Fruit fly (Drosophila melanogaster): Measurements from ENCODE around the gene CG9330.
A peak's percentile ranks its signal among the peaks of the same experiment; 100 is the strongest.

The CG9330 gene

dm6 chr3L:19634788-19635448, 48.9 kb downstream of the CG9330 start (continued):
- TF ChIP-seq Chrac-16 (GFP tag; optimal IDR thresholded peaks at IDR 0.05) (peak; percentile 48), Ada2b (GFP tag; IDR thresholded peaks at IDR 0.05) (0 out of 2 replicates have a peak, but pooled peaks have one; percentile 48), Dip2 (GFP tag; IDR thresholded peaks at IDR 0.05) (no peak), vnd (GFP tag; IDR thresholded peaks at IDR 0.05; ENCODE audit: partially characterized antibody) (no peak), CG34422 (GFP tag; IDR thresholded peaks at IDR 0.05) (0 out of 3 replicates have a peak, but pooled peaks have one; percentile 62), CG9215 (GFP tag; IDR thresholded peaks at IDR 0.05) (no peak; the same call in 1 of the 2 replicates), HLH4C (GFP tag; IDR thresholded peaks at IDR 0.05; ENCODE audit: partially characterized antibody) (no peak), Dfd (GFP tag; optimal IDR thresholded peaks at IDR 0.05) (no peak), CG2202 (tag; optimal IDR thresholded peaks at IDR 0.05) (no peak), schlank (tag; optimal IDR thresholded peaks at IDR 0.05) (no peak), sna (GFP tag; IDR thresholded peaks at IDR 0.05; ENCODE audit: partially characterized antibody) (no peak), Hr78 (GFP tag; optimal IDR thresholded peaks at IDR 0.05) (peak in 1 of 2 experiments; percentile 5), Dip3 (GFP tag; optimal IDR thresholded peaks at IDR 0.05) (no peak), Asciz (GFP tag; optimal IDR thresholded peaks at IDR 0.05) (peak; percentile 71), CG15479 (GFP tag; optimal IDR thresholded peaks at IDR 0.05) (no peak), CG15601 (tag; optimal IDR thresholded peaks at IDR 0.05) (peak; percentile 52), Doc2 (GFP tag; IDR thresholded peaks at IDR 0.05) (no peak), CG7963 (GFP tag; IDR thresholded peaks at IDR 0.05; ENCODE audit: partially characterized antibody) (no peak), hbn (GFP tag; IDR thresholded peaks at IDR 0.05; ENCODE audit: partially characterized antibody) (no peak), toy (GFP tag; IDR thresholded peaks at IDR 0.05) (peak; percentile 47; the same call in 1 of the 2 replicates), bcd (GFP tag; optimal IDR thresholded peaks at IDR 0.05) (peak; percentile 66), tll (GFP tag; optimal IDR thresholded peaks at IDR 0.05) (no peak), trh (GFP tag; optimal IDR thresholded peaks at IDR 0.05) (no peak), en (GFP tag; optimal IDR thresholded peaks at IDR 0.05) (no peak), scrt (GFP tag; optimal IDR thresholded peaks at IDR 0.05) (peak; percentile 56), CG11456 (GFP tag; IDR thresholded peaks at IDR 0.05) (no peak), CG13894 (tag; optimal IDR thresholded peaks at IDR 0.05) (peak; percentile 65), CG32772 (GFP tag; IDR thresholded peaks at IDR 0.05) (peak; percentile 73), Max (GFP tag; optimal IDR thresholded peaks at IDR 0.05) (peak; percentile 1), CG10654 (GFP tag; optimal IDR thresholded peaks at IDR 0.05) (peak; percentile 63), chinmo (GFP tag; IDR thresholded peaks at IDR 0.05; ENCODE audit: partially characterized antibody) (peak; percentile 74; the same call in 1 of the 4 replicates), disco-r (GFP tag; optimal IDR thresholded peaks at IDR 0.05) (no peak), crp (GFP tag; optimal IDR thresholded peaks at IDR 0.05) (no peak), CG17568 (GFP tag; optimal IDR thresholded peaks at IDR 0.05) (no peak), tgo (GFP tag; IDR thresholded peaks at IDR 0.05) (peak; percentile 86), CG2712 (tag; optimal IDR thresholded peaks at IDR 0.05) (peak; percentile 90), danr (GFP tag; IDR thresholded peaks at IDR 0.05) (peak; percentile 23; the same call in 1 of the 2 replicates), CG11695 (GFP tag; IDR thresholded peaks at IDR 0.05) (peak; percentile 91), rib (GFP tag; IDR thresholded peaks at IDR 0.05) (no peak), slbo (GFP tag; IDR thresholded peaks at IDR 0.05) (peak; percentile 88), CG15011 (GFP tag; optimal IDR thresholded peaks at IDR 0.05) (peak; percentile 62), Ets97D (GFP tag; optimal IDR thresholded peaks at IDR 0.05) (no peak), CG3065 (GFP tag; optimal IDR thresholded peaks at IDR 0.05) (no peak), p53 (GFP tag; optimal IDR thresholded peaks at IDR 0.05) (no peak), her (GFP tag; optimal IDR thresholded peaks at IDR 0.05) (no peak), CG4730 (GFP tag; IDR thresholded peaks at IDR 0.05) (peak; percentile 74), salm (tag; optimal IDR thresholded peaks at IDR 0.05) (no peak), ro (GFP tag; IDR thresholded peaks at IDR 0.05) (no peak), hb (GFP tag; IDR thresholded peaks at IDR 0.05; ENCODE audit: partially characterized antibody) (no peak)
